Worm (Caenorhabditis elegans): Measurements from ENCODE around the gene T12G3.4.

T12G3.4 gene

ce11 chrIV:12061229-12061628, 13.2 kb downstream of the T12G3.4 start, which contains the start of gene K08E4.8:
K08E4.8 (minus strand) TSS chrIV:12061329.
- TF ChIP-seq dao-5 (tag; optimal IDR thresholded peaks at IDR 0.05) (no peak), him-1 (tag; optimal IDR thresholded peaks at IDR 0.05) (no peak), W03F9.2 (tag; optimal IDR thresholded peaks at IDR 0.05) (no peak)

- TF ChIP-seq him-1 (tag; optimal IDR thresholded peaks at IDR 0.05) (no peak), W03F9.2 (tag; optimal IDR thresholded peaks at IDR 0.05) (no peak), dao-5 (tag; optimal IDR thresholded peaks at IDR 0.05) (no peak)
Observed at ce11 chrIV:12068590-12068989, 20.5 kb downstream of the T12G3.4 start, which contains the start of gene bath-37. bath-37 (plus strand) TSS chrIV:12068890.

DNA sequence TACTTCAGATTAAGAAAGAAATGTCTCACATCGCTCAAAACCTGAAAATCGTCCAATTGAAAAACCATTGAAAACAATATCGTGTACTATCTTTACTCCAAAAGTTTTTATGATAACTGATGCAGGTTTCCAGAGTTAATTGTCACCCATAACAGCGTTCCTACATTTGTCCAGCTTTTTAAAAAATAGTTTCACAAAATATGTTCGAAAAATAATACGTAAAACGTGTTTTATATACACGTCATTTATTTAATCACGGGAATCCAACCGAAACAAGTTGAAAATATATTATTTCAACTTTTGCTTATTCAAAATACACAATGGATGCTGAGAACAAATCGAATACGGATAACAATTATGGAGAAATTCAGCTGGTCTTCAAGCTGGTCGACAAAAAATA, 27.4 kb downstream of the T12G3.4 start, which contains the start of gene K08E4.7:
Gene K08E4.7 (plus strand): TSS at position 301 of the 400 bp plus-strand sequence.
- no peak for TF ChIP-seq dao-5 (tag; optimal IDR thresholded peaks at IDR 0.05)
- TF ChIP-seq W03F9.2 (tag; optimal IDR thresholded peaks at IDR 0.05) = no peak
- no peak for TF ChIP-seq him-1 (tag; optimal IDR thresholded peaks at IDR 0.05)

ce11 chrIV:12078112-12078812, 30.2 kb downstream of the T12G3.4 start, which contains the start of gene tmed-1:
tmed-1 (minus strand) TSS chrIV:12078162.
- TF ChIP-seq dao-5 (tag; optimal IDR thresholded peaks at IDR 0.05) = no peak
- TF ChIP-seq W03F9.2 (tag; optimal IDR thresholded peaks at IDR 0.05) = peak; percentile 49
- no peak for TF ChIP-seq him-1 (tag; optimal IDR thresholded peaks at IDR 0.05)

ce11 chrIV:12078907-12079523, 31.0 kb downstream of the T12G3.4 start, which contains the start of gene lex-1:
lex-1 (plus strand) TSS chrIV:12079473.
- TF ChIP-seq him-1 (tag; optimal IDR thresholded peaks at IDR 0.05) (no peak), W03F9.2 (tag; optimal IDR thresholded peaks at IDR 0.05) (peak; percentile 8), dao-5 (tag; optimal IDR thresholded peaks at IDR 0.05) (no peak)

DNA sequence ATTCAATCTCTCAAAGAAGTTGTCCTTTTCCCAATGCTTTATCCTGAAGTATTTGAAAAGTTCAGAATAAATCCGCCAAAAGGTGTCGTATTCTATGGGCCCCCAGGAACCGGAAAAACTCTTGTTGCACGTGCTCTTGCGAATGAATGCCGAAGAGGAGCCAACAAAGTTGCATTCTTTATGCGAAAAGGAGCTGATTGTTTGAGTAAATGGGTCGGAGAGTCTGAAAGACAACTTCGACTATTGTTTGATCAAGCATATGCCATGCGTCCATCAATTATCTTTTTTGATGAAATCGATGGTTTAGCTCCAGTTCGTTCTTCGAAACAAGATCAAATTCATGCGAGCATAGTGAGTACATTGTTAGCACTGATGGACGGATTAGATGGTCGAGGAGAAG, 32.8 kb downstream of the T12G3.4 start:
- TF ChIP-seq W03F9.2 (tag; optimal IDR thresholded peaks at IDR 0.05) (no peak), dao-5 (tag; optimal IDR thresholded peaks at IDR 0.05) (no peak), him-1 (tag; optimal IDR thresholded peaks at IDR 0.05) (no peak)

DNA sequence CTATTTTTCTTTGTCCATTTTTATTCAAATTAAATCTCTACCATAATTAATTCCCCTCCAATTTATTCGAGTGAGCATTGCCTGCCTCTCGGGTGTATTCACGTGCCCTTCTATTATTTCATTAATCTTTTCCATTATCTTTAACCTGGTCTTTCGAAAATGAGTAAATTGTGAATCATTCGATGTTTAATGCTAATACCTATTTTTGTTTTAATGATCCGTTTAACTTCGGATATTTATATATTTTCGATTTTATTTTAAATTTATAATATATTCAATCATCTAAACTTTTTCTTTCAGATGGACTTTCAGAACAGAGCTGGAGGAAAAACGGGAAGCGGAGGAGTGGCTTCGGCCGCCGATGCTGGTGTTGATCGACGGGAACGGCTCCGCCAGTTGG, 36.1 kb downstream of the T12G3.4 start, which contains the start of gene repo-1:
Gene repo-1 (plus strand): TSS at position 301 of the 400 bp plus-strand sequence.
- TF ChIP-seq him-1 (tag; optimal IDR thresholded peaks at IDR 0.05) = no peak
- no peak for TF ChIP-seq W03F9.2 (tag; optimal IDR thresholded peaks at IDR 0.05)
- no peak for TF ChIP-seq dao-5 (tag; optimal IDR thresholded peaks at IDR 0.05)

ce11 chrIV:12084587-12084986, 36.5 kb downstream of the T12G3.4 start:
- TF ChIP-seq W03F9.2 (tag; optimal IDR thresholded peaks at IDR 0.05) (no peak), him-1 (tag; optimal IDR thresholded peaks at IDR 0.05) (no peak), dao-5 (tag; optimal IDR thresholded peaks at IDR 0.05) (no peak)

DNA sequence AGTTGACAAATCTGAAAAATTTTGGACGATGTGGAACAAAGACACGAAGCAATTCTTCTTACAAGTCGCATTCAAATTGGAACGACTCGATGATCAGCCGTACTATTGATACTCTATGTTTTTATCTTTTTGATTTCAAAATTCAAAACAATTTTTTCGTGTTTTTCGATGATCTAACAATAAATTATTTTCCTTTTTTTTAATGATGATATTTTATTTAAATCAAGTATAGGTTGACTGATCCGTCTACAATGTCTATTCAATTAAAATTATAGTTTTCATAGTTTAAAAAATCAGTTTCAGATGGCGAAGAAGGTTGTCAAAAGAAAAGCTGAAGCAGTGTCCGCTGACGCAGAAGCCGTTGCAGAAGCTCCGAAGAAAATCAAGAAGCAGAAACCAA, 37.1 kb downstream of the T12G3.4 start, which contains the start of gene rbm-34:
Gene rbm-34 (plus strand): TSS at position 301 of the 400 bp plus-strand sequence.
- TF ChIP-seq W03F9.2 (tag; optimal IDR thresholded peaks at IDR 0.05) (no peak), him-1 (tag; optimal IDR thresholded peaks at IDR 0.05) (no peak), dao-5 (tag; optimal IDR thresholded peaks at IDR 0.05) (no peak)

- TF ChIP-seq W03F9.2 (tag; optimal IDR thresholded peaks at IDR 0.05) (peak; percentile 12), dao-5 (tag; optimal IDR thresholded peaks at IDR 0.05) (peak; percentile 70), him-1 (tag; optimal IDR thresholded peaks at IDR 0.05) (peak; percentile 36)
Observed at ce11 chrIV:12086498-12086897, 38.4 kb downstream of the T12G3.4 start.

ce11 chrIV:12088898-12089297, 40.8 kb downstream of the T12G3.4 start:
- TF ChIP-seq dao-5 (tag; optimal IDR thresholded peaks at IDR 0.05) = no peak
- TF ChIP-seq him-1 (tag; optimal IDR thresholded peaks at IDR 0.05) = no peak
- TF ChIP-seq W03F9.2 (tag; optimal IDR thresholded peaks at IDR 0.05) = no peak

ce11 chrIV:12089551-12089950, 41.5 kb downstream of the T12G3.4 start, which contains the start of gene F11A10.6:
F11A10.6 (minus strand) TSS chrIV:12089651.
- no peak for TF ChIP-seq dao-5 (tag; optimal IDR thresholded peaks at IDR 0.05)
- no peak for TF ChIP-seq W03F9.2 (tag; optimal IDR thresholded peaks at IDR 0.05)
- TF ChIP-seq him-1 (tag; optimal IDR thresholded peaks at IDR 0.05) = no peak

- TF ChIP-seq W03F9.2 (tag; optimal IDR thresholded peaks at IDR 0.05) = no peak
- TF ChIP-seq dao-5 (tag; optimal IDR thresholded peaks at IDR 0.05) = no peak
- TF ChIP-seq him-1 (tag; optimal IDR thresholded peaks at IDR 0.05) = no peak
Observed at ce11 chrIV:12092113-12092512, 44.1 kb downstream of the T12G3.4 start, which contains the start of gene mig-32. mig-32 (minus strand) TSS chrIV:12092213.

ce11 chrIV:12093384-12093783, 45.3 kb downstream of the T12G3.4 start, which contains the start of gene cpsf-4:
cpsf-4 (minus strand) TSS chrIV:12093445.
- TF ChIP-seq W03F9.2 (tag; optimal IDR thresholded peaks at IDR 0.05) = no peak
- no peak for TF ChIP-seq dao-5 (tag; optimal IDR thresholded peaks at IDR 0.05)
- TF ChIP-seq him-1 (tag; optimal IDR thresholded peaks at IDR 0.05) = no peak

Measured in whole organism, L4/young adult.